Worm (Caenorhabditis elegans): ENCODE measurements around the gene Y51H7BR.8.

DNA sequence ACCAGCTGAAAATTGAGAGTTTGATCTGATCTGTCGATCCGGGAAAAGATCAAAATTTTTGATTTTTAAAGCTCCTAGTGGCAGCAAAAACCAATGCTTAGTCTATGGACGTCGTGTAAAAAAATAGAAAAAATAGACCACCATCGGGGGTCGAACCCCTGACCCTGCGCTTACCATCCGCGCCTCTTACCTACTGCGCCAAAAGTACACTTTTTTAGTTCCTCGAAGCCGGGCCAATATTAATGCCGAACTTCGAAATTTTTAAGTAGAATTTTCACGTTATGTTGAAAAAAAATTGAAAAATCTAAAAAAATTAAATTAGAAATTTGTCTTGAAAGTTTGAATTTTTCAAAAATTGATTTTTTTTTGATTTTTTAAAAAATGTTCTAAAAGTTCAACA is 41.0 kb upstream of the Y51H7BR.8 start:
- TF ChIP-seq flt-1 (GFP tag; IDR thresholded peaks at IDR 0.05), result no peak
- no peak for TF ChIP-seq ama-1 (optimal IDR thresholded peaks at IDR 0.05)
- TF ChIP-seq hmg-4 (GFP tag; optimal IDR thresholded peaks at IDR 0.05), result no peak
- no peak for TF ChIP-seq ceh-13 (GFP tag; optimal IDR thresholded peaks at IDR 0.05)
- TF ChIP-seq F13C5.2 (tag; optimal IDR thresholded peaks at IDR 0.05), result no peak
- no peak for TF ChIP-seq tra-4 (tag; optimal IDR thresholded peaks at IDR 0.05)
- TF ChIP-seq ceh-36 (tag; optimal IDR thresholded peaks at IDR 0.05), result no peak
- TF ChIP-seq pes-1 (GFP tag; IDR thresholded peaks at IDR 0.05), result no peak
- no peak for TF ChIP-seq B0310.2 (tag; optimal IDR thresholded peaks at IDR 0.05)
- no peak for TF ChIP-seq tbx-11 (GFP tag; IDR thresholded peaks at IDR 0.05)
- TF ChIP-seq sea-1 (GFP tag; conservative IDR thresholded peaks at IDR 0.05), result no peak
- TF ChIP-seq aly-1 (tag; optimal IDR thresholded peaks at IDR 0.05), result no peak

Data from whole organism, early embryonic.